In genomic region chr2L:16285692-16286359, dm6 we compare ENCODE assay signal across 1 fruit fly cellular context.
TF ChIP-seq lines count a peak whose summit lies in the region.

No protein-coding gene starts in this region.

TF ChIP-seq in whole organism, embryonic, 481 proteins besides CTCF, POLR2A, EP300 and RAD21 (continued from another document and continues in another):
- no peak for TF ChIP-seq inv (GFP tag; IDR thresholded peaks at IDR 0.05; lab: Robert Waterston, UW; ENCODE audit: partially characterized antibody)
- peak; percentile 68 for TF ChIP-seq btn (GFP tag; optimal IDR thresholded peaks at IDR 0.05; lab: Kevin White, UChicago)
- TF ChIP-seq CG1603 (tag; optimal IDR thresholded peaks at IDR 0.05; lab: Kevin White, UChicago), result peak; percentile 94
- TF ChIP-seq lov (optimal IDR thresholded peaks at IDR 0.05; lab: Kevin White, UChicago), result no peak
- no peak for TF ChIP-seq lov (GFP tag; IDR thresholded peaks at IDR 0.05; lab: Robert Waterston, UW)
- peak; percentile 86 to 97 for TF ChIP-seq Pdp1 (GFP tag; optimal IDR thresholded peaks at IDR 0.05; lab: Kevin White, UChicago)
- peak; percentile 76 for TF ChIP-seq CG17802 (tag; optimal IDR thresholded peaks at IDR 0.05; lab: Kevin White, UChicago)
- no peak for TF ChIP-seq ase (GFP tag; IDR thresholded peaks at IDR 0.05; lab: Robert Waterston, UW)
- TF ChIP-seq NFAT (GFP tag; IDR thresholded peaks at IDR 0.05; lab: Robert Waterston, UW), result no peak
- TF ChIP-seq D19A (tag; optimal IDR thresholded peaks at IDR 0.05; lab: Kevin White, UChicago), result peak; percentile 79
- no peak for TF ChIP-seq wdn (GFP tag; IDR thresholded peaks at IDR 0.05; lab: Robert Waterston, UW)
- TF ChIP-seq lilli (GFP tag; optimal IDR thresholded peaks at IDR 0.05; lab: Kevin White, UChicago), result peak; percentile 86
- no peak for TF ChIP-seq CG8765 (GFP tag; IDR thresholded peaks at IDR 0.05; lab: Robert Waterston, UW)
- peak; percentile 91 for TF ChIP-seq Oli (tag; optimal IDR thresholded peaks at IDR 0.05; lab: Kevin White, UChicago)
- TF ChIP-seq gro (GFP tag; optimal IDR thresholded peaks at IDR 0.05; lab: Kevin White, UChicago), result peak; percentile 86
- TF ChIP-seq Jarid2 (GFP tag; optimal IDR thresholded peaks at IDR 0.05; lab: Kevin White, UChicago), result peak; percentile 12
- peak; percentile 91 for TF ChIP-seq CG15269 (tag; optimal IDR thresholded peaks at IDR 0.05; lab: Kevin White, UChicago)
- no peak for TF ChIP-seq abd-A (tag; optimal IDR thresholded peaks at IDR 0.05; lab: Kevin White, UChicago)
- TF ChIP-seq cas (GFP tag; IDR thresholded peaks at IDR 0.05; lab: Robert Waterston, UW), result no peak
- TF ChIP-seq CHES-1-like (GFP tag; optimal IDR thresholded peaks at IDR 0.05; lab: Kevin White, UChicago), result peak; percentile 74
- TF ChIP-seq E2f2 (GFP tag; IDR thresholded peaks at IDR 0.05; lab: Robert Waterston, UW), result no peak
- TF ChIP-seq HmgD (GFP tag; optimal IDR thresholded peaks at IDR 0.05; lab: Kevin White, UChicago), result peak; percentile 78
- TF ChIP-seq CG9215 (GFP tag; IDR thresholded peaks at IDR 0.05; lab: Robert Waterston, UW), result no peak
- TF ChIP-seq ac (GFP tag; optimal IDR thresholded peaks at IDR 0.05; lab: Kevin White, UChicago), result peak; percentile 5
- TF ChIP-seq Ada2b (GFP tag; IDR thresholded peaks at IDR 0.05; lab: Robert Waterston, UW), result no peak
- no peak for TF ChIP-seq Sry-β (GFP tag; optimal IDR thresholded peaks at IDR 0.05; lab: Kevin White, UChicago)
- TF ChIP-seq CG34224 (GFP tag; IDR thresholded peaks at IDR 0.05; lab: Robert Waterston, UW; ENCODE audit: partially characterized antibody), result no peak
- peak; percentile 86 for TF ChIP-seq az2 (GFP tag; optimal IDR thresholded peaks at IDR 0.05; lab: Kevin White, UChicago)
- TF ChIP-seq disco-r (GFP tag; optimal IDR thresholded peaks at IDR 0.05; lab: Kevin White, UChicago), result peak; percentile 70
- TF ChIP-seq CG30431 (GFP tag; optimal IDR thresholded peaks at IDR 0.05; lab: Kevin White, UChicago), result peak; percentile 87
- no peak for TF ChIP-seq jigr1 (GFP tag; IDR thresholded peaks at IDR 0.05; lab: Robert Waterston, UW)
- TF ChIP-seq CG6254 (GFP tag; optimal IDR thresholded peaks at IDR 0.05; lab: Kevin White, UChicago), result peak; percentile 80
- no peak for TF ChIP-seq CG2199 (GFP tag; IDR thresholded peaks at IDR 0.05; lab: Robert Waterston, UW)
- no peak for TF ChIP-seq CG13287 (GFP tag; IDR thresholded peaks at IDR 0.05; lab: Robert Waterston, UW; ENCODE audit: partially characterized antibody)
- no peak for TF ChIP-seq hkb (optimal IDR thresholded peaks at IDR 0.05; lab: Kevin White, UChicago)
- TF ChIP-seq hkb (GFP tag; IDR thresholded peaks at IDR 0.05; lab: Robert Waterston, UW), result no peak
- no peak for TF ChIP-seq tgo (GFP tag; IDR thresholded peaks at IDR 0.05; lab: Robert Waterston, UW)
- no peak for TF ChIP-seq CG32772 (GFP tag; IDR thresholded peaks at IDR 0.05; lab: Robert Waterston, UW)
- no peak for TF ChIP-seq CG1024 (GFP tag; IDR thresholded peaks at IDR 0.05; lab: Robert Waterston, UW)
- peak; percentile 82 for TF ChIP-seq salm (tag; optimal IDR thresholded peaks at IDR 0.05; lab: Kevin White, UChicago)
- peak; percentile 80 for TF ChIP-seq gsb-n (tag; optimal IDR thresholded peaks at IDR 0.05; lab: Kevin White, UChicago)
- peak; percentile 66 for TF ChIP-seq CG1832 (GFP tag; optimal IDR thresholded peaks at IDR 0.05; lab: Kevin White, UChicago)
- peak; percentile 93 for TF ChIP-seq CG2712 (tag; optimal IDR thresholded peaks at IDR 0.05; lab: Kevin White, UChicago)
- peak; percentile 95 for TF ChIP-seq gem (tag; optimal IDR thresholded peaks at IDR 0.05; lab: Kevin White, UChicago)
- TF ChIP-seq croc (GFP tag; conservative IDR thresholded peaks at IDR 0.05; lab: Robert Waterston, UW), result peak; percentile 82
- peak; percentile 92 for TF ChIP-seq oc (tag; optimal IDR thresholded peaks at IDR 0.05; lab: Kevin White, UChicago)
- TF ChIP-seq trem (tag; optimal IDR thresholded peaks at IDR 0.05; lab: Kevin White, UChicago), result peak; percentile 78
- peak; percentile 68 for TF ChIP-seq CG3163 (GFP tag; optimal IDR thresholded peaks at IDR 0.05; lab: Kevin White, UChicago)
- peak; percentile 94 for TF ChIP-seq CG17359 (tag; optimal IDR thresholded peaks at IDR 0.05; lab: Kevin White, UChicago)
- TF ChIP-seq odd (GFP tag; optimal IDR thresholded peaks at IDR 0.05; lab: Kevin White, UChicago), result peak; percentile 24
- peak; percentile 86 for TF ChIP-seq fd3F (GFP tag; optimal IDR thresholded peaks at IDR 0.05; lab: Kevin White, UChicago)
- TF ChIP-seq CG2875 (GFP tag; optimal IDR thresholded peaks at IDR 0.05; lab: Kevin White, UChicago), result peak; percentile 81
- TF ChIP-seq CG4854 (GFP tag; optimal IDR thresholded peaks at IDR 0.05; lab: Kevin White, UChicago), result peak; percentile 82
- peak; percentile 17 for TF ChIP-seq CG7745 (tag; optimal IDR thresholded peaks at IDR 0.05; lab: Kevin White, UChicago)
- no peak for TF ChIP-seq zfh1 (GFP tag; IDR thresholded peaks at IDR 0.05; lab: Robert Waterston, UW)
- TF ChIP-seq phol (tag; optimal IDR thresholded peaks at IDR 0.05; lab: Kevin White, UChicago), result peak; percentile 92
- peak; percentile 88 for TF ChIP-seq CG11504 (tag; optimal IDR thresholded peaks at IDR 0.05; lab: Kevin White, UChicago)
- peak; percentile 84 for TF ChIP-seq CG8388 (GFP tag; optimal IDR thresholded peaks at IDR 0.05; lab: Kevin White, UChicago)
- TF ChIP-seq Lpt (GFP tag; optimal IDR thresholded peaks at IDR 0.05; lab: Kevin White, UChicago), result no peak
- peak; percentile 57 for TF ChIP-seq eyg (GFP tag; optimal IDR thresholded peaks at IDR 0.05; lab: Kevin White, UChicago)
- peak; percentile 60 for TF ChIP-seq CG6272 (GFP tag; IDR thresholded peaks at IDR 0.05; lab: Robert Waterston, UW)
- TF ChIP-seq Hr3 (GFP tag; optimal IDR thresholded peaks at IDR 0.05; lab: Kevin White, UChicago), result peak; percentile 78
- TF ChIP-seq CG12071 (GFP tag; optimal IDR thresholded peaks at IDR 0.05; lab: Kevin White, UChicago), result peak; percentile 90
- peak; percentile 77 for TF ChIP-seq CG7987 (GFP tag; optimal IDR thresholded peaks at IDR 0.05; lab: Kevin White, UChicago)
- peak; percentile 62 for TF ChIP-seq fd64A (GFP tag; optimal IDR thresholded peaks at IDR 0.05; lab: Kevin White, UChicago)
- peak; percentile 47 for TF ChIP-seq CG17186 (GFP tag; optimal IDR thresholded peaks at IDR 0.05; lab: Kevin White, UChicago)
- TF ChIP-seq CG5180 (GFP tag; optimal IDR thresholded peaks at IDR 0.05; lab: Kevin White, UChicago), result peak; percentile 48
- no peak for TF ChIP-seq Oaz (GFP tag; IDR thresholded peaks at IDR 0.05; lab: Robert Waterston, UW)
- peak; percentile 78 for TF ChIP-seq lbe (GFP tag; optimal IDR thresholded peaks at IDR 0.05; lab: Kevin White, UChicago)
- no peak for TF ChIP-seq Xrp1 (GFP tag; IDR thresholded peaks at IDR 0.05; lab: Robert Waterston, UW)
- TF ChIP-seq bcd (GFP tag; optimal IDR thresholded peaks at IDR 0.05; lab: Kevin White, UChicago), result peak; percentile 87
- TF ChIP-seq corto (GFP tag; optimal IDR thresholded peaks at IDR 0.05; lab: Kevin White, UChicago), result peak; percentile 77
- TF ChIP-seq Atf-2 (GFP tag; optimal IDR thresholded peaks at IDR 0.05; lab: Kevin White, UChicago), result peak; percentile 81
- TF ChIP-seq sens (GFP tag; lab: Kevin White, UChicago), result peak; percentile 98
- peak; percentile 77 for TF ChIP-seq CG2202 (tag; optimal IDR thresholded peaks at IDR 0.05; lab: Kevin White, UChicago)
- peak; percentile 91 for TF ChIP-seq Ssrp (tag; optimal IDR thresholded peaks at IDR 0.05; lab: Kevin White, UChicago)
- TF ChIP-seq CG31224 (GFP tag; IDR thresholded peaks at IDR 0.05; lab: Robert Waterston, UW), result no peak
- no peak for TF ChIP-seq Hr78 (GFP tag; optimal IDR thresholded peaks at IDR 0.05; lab: Kevin White, UChicago)
- TF ChIP-seq zfh2 (GFP tag; optimal IDR thresholded peaks at IDR 0.05; lab: Kevin White, UChicago), result peak; percentile 85
- no peak for TF ChIP-seq CG10959 (GFP tag; IDR thresholded peaks at IDR 0.05; lab: Robert Waterston, UW)
- TF ChIP-seq Scr (GFP tag; IDR thresholded peaks at IDR 0.05; lab: Robert Waterston, UW; ENCODE audit: partially characterized antibody), result no peak
- no peak for TF ChIP-seq Rfx (GFP tag; IDR thresholded peaks at IDR 0.05; lab: Robert Waterston, UW)
- peak; percentile 82 for TF ChIP-seq gcm (GFP tag; optimal IDR thresholded peaks at IDR 0.05; lab: Kevin White, UChicago)
- no peak for TF ChIP-seq Taf1 (GFP tag; IDR thresholded peaks at IDR 0.05; lab: Robert Waterston, UW)
- TF ChIP-seq fd96Cb (tag; optimal IDR thresholded peaks at IDR 0.05; lab: Kevin White, UChicago), result peak; percentile 94
- no peak for TF ChIP-seq Hr39 (optimal IDR thresholded peaks at IDR 0.05; lab: Kevin White, UChicago)
- TF ChIP-seq peb (GFP tag; IDR thresholded peaks at IDR 0.05; lab: Robert Waterston, UW), result no peak
- TF ChIP-seq h (optimal IDR thresholded peaks at IDR 0.05; lab: Kevin White, UChicago), result no peak
- TF ChIP-seq CG13424 (tag; optimal IDR thresholded peaks at IDR 0.05; lab: Kevin White, UChicago), result peak; percentile 87
- TF ChIP-seq Doc3 (GFP tag; IDR thresholded peaks at IDR 0.05; lab: Robert Waterston, UW; ENCODE audit: partially characterized antibody), result no peak
- TF ChIP-seq CG15479 (GFP tag; optimal IDR thresholded peaks at IDR 0.05; lab: Kevin White, UChicago), result peak; percentile 77
- peak in 1 of 2 experiments; percentile 77 for TF ChIP-seq Eip74EF (GFP tag; optimal IDR thresholded peaks at IDR 0.05; lab: Kevin White, UChicago)
- TF ChIP-seq CG32767 (GFP tag; IDR thresholded peaks at IDR 0.05; lab: Robert Waterston, UW), result no peak
- TF ChIP-seq CG5245 (GFP tag; optimal IDR thresholded peaks at IDR 0.05; lab: Kevin White, UChicago), result peak; percentile 78
- peak; percentile 84 for TF ChIP-seq CG8944 (GFP tag; optimal IDR thresholded peaks at IDR 0.05; lab: Kevin White, UChicago)
- TF ChIP-seq CG14710 (tag; optimal IDR thresholded peaks at IDR 0.05; lab: Kevin White, UChicago), result peak; percentile 79
- TF ChIP-seq tna (GFP tag; IDR thresholded peaks at IDR 0.05; lab: Robert Waterston, UW; ENCODE audit: partially characterized antibody), result no peak
- TF ChIP-seq pzg (GFP tag; optimal IDR thresholded peaks at IDR 0.05; lab: Kevin White, UChicago), result peak; percentile 3
- TF ChIP-seq CG17328 (GFP tag; IDR thresholded peaks at IDR 0.05; lab: Robert Waterston, UW), result no peak
- TF ChIP-seq jumu (GFP tag; optimal IDR thresholded peaks at IDR 0.05; lab: Kevin White, UChicago), result peak; percentile 72
- peak; percentile 84 for TF ChIP-seq tx (GFP tag; optimal IDR thresholded peaks at IDR 0.05; lab: Kevin White, UChicago)
- TF ChIP-seq CG12659 (GFP tag; optimal IDR thresholded peaks at IDR 0.05; lab: Kevin White, UChicago), result peak; percentile 70
- TF ChIP-seq CG10209 (GFP tag; optimal IDR thresholded peaks at IDR 0.05; lab: Kevin White, UChicago), result peak; percentile 82
- no peak for TF ChIP-seq sens-2 (GFP tag; IDR thresholded peaks at IDR 0.05; lab: Robert Waterston, UW)
- TF ChIP-seq CG14050 (GFP tag; IDR thresholded peaks at IDR 0.05; lab: Robert Waterston, UW), result no peak
- TF ChIP-seq pfk (GFP tag; optimal IDR thresholded peaks at IDR 0.05; lab: Kevin White, UChicago), result peak; percentile 84
- no peak for TF ChIP-seq CG15073 (GFP tag; optimal IDR thresholded peaks at IDR 0.05; lab: Kevin White, UChicago)
- peak; percentile 71 for TF ChIP-seq Dad (GFP tag; optimal IDR thresholded peaks at IDR 0.05; lab: Kevin White, UChicago)
- TF ChIP-seq grn (GFP tag; optimal IDR thresholded peaks at IDR 0.05; lab: Kevin White, UChicago), result peak; percentile 53
- no peak for TF ChIP-seq twi (tag; optimal IDR thresholded peaks at IDR 0.05; lab: Kevin White, UChicago)
- no peak for TF ChIP-seq gsb (GFP tag; IDR thresholded peaks at IDR 0.05; lab: Robert Waterston, UW)
- peak; percentile 91 for TF ChIP-seq CoRest (tag; optimal IDR thresholded peaks at IDR 0.05; lab: Kevin White, UChicago)
- no peak for TF ChIP-seq hbn (GFP tag; IDR thresholded peaks at IDR 0.05; lab: Robert Waterston, UW; ENCODE audit: partially characterized antibody)
- peak in 1 of 3 experiments; percentile 80 for TF ChIP-seq lola (GFP tag; optimal IDR thresholded peaks at IDR 0.05; lab: Kevin White, UChicago)
- TF ChIP-seq CG16813 (GFP tag; IDR thresholded peaks at IDR 0.05; lab: Robert Waterston, UW; ENCODE audit: partially characterized antibody), result no peak
- peak; percentile 84 for TF ChIP-seq Chrac-16 (GFP tag; optimal IDR thresholded peaks at IDR 0.05; lab: Kevin White, UChicago)
- no peak for TF ChIP-seq klu (GFP tag; IDR thresholded peaks at IDR 0.05; lab: Robert Waterston, UW)
- TF ChIP-seq pan (optimal IDR thresholded peaks at IDR 0.05; lab: Kevin White, UChicago), result no peak
- no peak for TF ChIP-seq pan (GFP tag; optimal IDR thresholded peaks at IDR 0.05 in 1 of 2, IDR thresholded peaks at IDR 0.05 in 1 of 2)
- TF ChIP-seq CG32532 (GFP tag; IDR thresholded peaks at IDR 0.05; lab: Robert Waterston, UW), result no peak
- no peak for TF ChIP-seq Sin3A (optimal IDR thresholded peaks at IDR 0.05; lab: Kevin White, UChicago)
- peak; percentile 67 for TF ChIP-seq CG17568 (GFP tag; optimal IDR thresholded peaks at IDR 0.05; lab: Kevin White, UChicago)
- TF ChIP-seq CG17385 (GFP tag; optimal IDR thresholded peaks at IDR 0.05; lab: Kevin White, UChicago), result peak; percentile 79
- TF ChIP-seq pb (GFP tag; optimal IDR thresholded peaks at IDR 0.05; lab: Kevin White, UChicago), result peak; percentile 70
- TF ChIP-seq CG15514 (GFP tag; optimal IDR thresholded peaks at IDR 0.05; lab: Kevin White, UChicago), result peak; percentile 70
- peak; percentile 83 for TF ChIP-seq CG7357 (GFP tag; IDR thresholded peaks at IDR 0.05; lab: Robert Waterston, UW)
- no peak for TF ChIP-seq CG3726 (GFP tag; IDR thresholded peaks at IDR 0.05; lab: Robert Waterston, UW)
- TF ChIP-seq Opbp (GFP tag; IDR thresholded peaks at IDR 0.05; lab: Robert Waterston, UW; ENCODE audit: partially characterized antibody), result no peak
- no peak for TF ChIP-seq CG11456 (GFP tag; IDR thresholded peaks at IDR 0.05; lab: Robert Waterston, UW)
- peak; percentile 90 for TF ChIP-seq dmrt11E (tag; optimal IDR thresholded peaks at IDR 0.05; lab: Kevin White, UChicago)
- peak; percentile 39 for TF ChIP-seq exex (tag; optimal IDR thresholded peaks at IDR 0.05; lab: Kevin White, UChicago)
- peak; percentile 91 for TF ChIP-seq tap (tag; optimal IDR thresholded peaks at IDR 0.05; lab: Kevin White, UChicago)
- no peak for TF ChIP-seq CG11560 (tag; IDR thresholded peaks at IDR 0.05; lab: Robert Waterston, UW)
- TF ChIP-seq onecut (GFP tag; IDR thresholded peaks at IDR 0.05; lab: Robert Waterston, UW), result peak; percentile 73
- no peak for TF ChIP-seq Dbx (GFP tag; IDR thresholded peaks at IDR 0.05; lab: Robert Waterston, UW)
- peak; percentile 41 for TF ChIP-seq Ets97D (GFP tag; optimal IDR thresholded peaks at IDR 0.05; lab: Kevin White, UChicago)
